Worm (Caenorhabditis elegans) whole organism, dauer: Measurements from ENCODE around the gene C34D4.3.

ENCODE experiments used
- unc-62 ChIP-seq: sonication (generic microtip); optimal IDR thresholded peaks from 2 replicates; lab custom pipeline; 2017; ENCODE audit warnings: missing biosample characterization, missing genetic modification reagents, missing genetic modification characterization

C34D4.3 gene

ce11 chrIV:7153362-7153761 is at the start of gene C34D4.3:
Gene C34D4.3, plus strand, starts transcription at chrIV:7153662.
- no peak for TF ChIP-seq unc-62

- no peak for TF ChIP-seq unc-62
Observed at ce11 chrIV:7107893-7108292, 45.6 kb upstream of the C34D4.3 start, which contains the start of gene ZC477.2. Gene ZC477.2, plus strand, starts transcription at chrIV:7108193.

ce11 chrIV:7111354-7111753 is 42.1 kb upstream of the C34D4.3 start, which contains the start of the genes ZC477.7 and ssq-3:
Gene ZC477.7, minus strand, starts transcription at chrIV:7111454.
Gene ssq-3, plus strand, starts transcription at chrIV:7111604.
- TF ChIP-seq unc-62, result no peak

DNA sequence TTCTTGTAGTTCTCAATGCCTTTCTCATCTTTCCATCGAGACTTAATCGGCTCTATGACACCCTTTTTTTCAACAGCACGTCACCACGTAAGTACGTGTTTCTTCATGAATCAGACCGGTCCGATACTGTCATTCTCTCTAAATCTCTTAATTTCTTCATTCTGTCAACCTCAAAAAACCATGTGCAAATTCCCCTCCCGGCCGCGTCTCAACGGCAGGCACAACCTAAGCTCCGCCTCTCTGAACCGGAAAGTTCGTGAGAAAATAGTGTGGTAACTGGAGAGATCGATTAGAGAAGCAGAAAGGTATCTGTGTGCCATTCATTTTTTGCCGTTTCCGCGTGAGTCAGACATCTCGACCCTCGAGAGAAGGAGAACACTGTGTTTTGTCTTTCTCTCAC is 38.9 kb upstream of the C34D4.3 start, which contains the start of gene nas-8:
TSS of gene nas-8 (plus strand) at position 301 of the 400 bp plus-strand sequence.
- no peak for TF ChIP-seq unc-62

ce11 chrIV:7121313-7122055 is 32.0 kb upstream of the C34D4.3 start, which contains the start of the genes C34D4.10 and str-48:
Gene C34D4.10, minus strand, starts transcription at chrIV:7121413.
Gene str-48, plus strand, starts transcription at chrIV:7122005.
- no peak for TF ChIP-seq unc-62

DNA sequence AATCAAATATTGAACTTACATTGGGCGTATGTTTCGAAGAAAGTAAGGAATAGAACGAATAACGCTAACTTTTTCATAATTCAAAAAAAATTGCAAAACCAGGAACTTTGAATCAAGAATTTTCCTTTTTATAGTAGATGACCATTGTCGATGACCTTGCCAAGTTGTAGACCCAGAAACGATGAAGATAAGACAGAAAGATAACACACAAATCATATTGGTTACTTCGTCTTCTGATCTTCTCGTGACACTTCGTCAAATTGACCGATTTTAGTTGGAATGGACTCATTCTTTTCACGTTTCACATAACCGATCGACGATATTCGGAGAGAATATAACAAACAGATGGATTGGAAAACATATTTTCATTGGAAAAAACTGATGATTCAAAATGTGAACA is 21.7 kb upstream of the C34D4.3 start, which contains the start of gene grsp-3:
TSS of gene grsp-3 (minus strand) at position 149 of the 400 bp plus-strand sequence.
- TF ChIP-seq unc-62, result no peak

ce11 chrIV:7133140-7133539 is 20.3 kb upstream of the C34D4.3 start, which contains the start of gene cyn-12:
Gene cyn-12, minus strand, starts transcription at chrIV:7133217.
- no peak for TF ChIP-seq unc-62

- no peak for TF ChIP-seq unc-62
Observed at ce11 chrIV:7133983-7134382, 19.5 kb upstream of the C34D4.3 start, which contains the start of gene mutd-1. Gene mutd-1, minus strand, starts transcription at chrIV:7134083.

DNA sequence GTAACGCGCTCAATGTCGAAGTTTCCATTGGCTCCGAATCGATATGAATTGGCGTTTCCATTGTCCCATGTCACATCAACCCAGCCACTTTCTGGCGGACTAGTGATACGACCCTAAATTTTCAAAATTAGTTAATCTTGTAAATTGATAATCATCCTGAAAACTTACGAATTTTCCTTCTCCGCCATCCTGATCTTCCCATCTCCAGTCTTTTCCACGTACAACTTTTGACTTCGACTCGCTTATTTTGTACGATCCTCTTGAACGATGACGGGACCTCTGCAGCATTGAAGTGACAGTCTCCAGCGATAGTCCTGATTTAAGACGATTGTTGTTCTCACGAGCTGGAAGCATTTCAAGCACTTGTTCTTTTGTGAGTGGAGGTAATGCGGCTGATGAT is 14.3 kb upstream of the C34D4.3 start:
- TF ChIP-seq unc-62, result no peak

DNA sequence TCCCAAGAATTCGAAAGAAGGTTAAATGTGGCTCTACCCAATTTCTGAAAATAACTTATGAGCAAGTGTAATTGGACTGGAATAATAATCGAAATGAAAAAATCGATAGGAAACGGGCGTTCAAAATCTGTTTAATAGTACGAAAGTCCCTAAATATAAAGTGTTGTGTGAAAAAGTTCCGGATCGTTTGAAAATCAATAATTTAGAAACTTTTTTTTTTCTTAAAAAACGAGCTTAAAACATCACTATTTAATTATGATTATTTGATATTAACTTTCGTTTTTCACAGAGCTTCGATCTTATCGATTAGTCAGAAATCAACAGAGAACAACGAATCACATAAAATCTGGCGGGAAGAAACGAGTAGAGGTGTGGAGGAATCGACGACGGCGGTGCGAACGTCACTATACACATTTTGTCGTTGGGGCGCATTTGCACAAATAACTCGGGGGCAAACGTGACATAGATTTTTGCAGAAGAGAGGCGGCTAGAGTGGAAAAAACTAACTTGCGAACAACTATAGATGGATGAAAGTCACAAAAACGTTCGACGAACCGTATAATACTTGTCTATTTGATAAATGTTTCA is 8.7 kb upstream of the C34D4.3 start, which contains the start of gene hecd-1:
TSS of gene hecd-1 (minus strand) at position 51 of the 588 bp plus-strand sequence.
- no peak for TF ChIP-seq unc-62

DNA sequence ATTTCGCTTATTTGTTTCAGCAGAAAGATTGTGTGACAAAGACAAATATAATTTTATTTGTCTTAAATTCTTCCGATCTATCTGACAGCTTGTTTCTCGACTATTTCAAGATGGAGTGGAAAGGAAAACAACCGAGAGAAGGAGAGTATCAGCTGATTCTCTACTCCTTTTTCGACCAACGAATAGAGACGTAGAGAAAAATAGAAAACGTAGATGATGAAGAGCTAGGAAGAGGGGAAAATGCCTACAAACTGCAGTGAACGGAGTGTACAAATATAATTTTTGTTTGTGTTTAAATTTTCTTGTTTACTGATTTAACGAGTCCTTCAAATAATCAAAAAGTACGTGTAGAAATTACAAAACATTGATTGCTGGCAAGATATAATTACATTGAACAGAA is 5.7 kb upstream of the C34D4.3 start:
- TF ChIP-seq unc-62, result no peak

- no peak for TF ChIP-seq unc-62
Observed at ce11 chrIV:7149020-7149601, 4.4 kb upstream of the C34D4.3 start, which contains the start of gene C34D4.4. Gene C34D4.4, plus strand, starts transcription at chrIV:7149361.

ce11 chrIV:7152409-7152808 is 1.1 kb upstream of the C34D4.3 start, which contains the start of gene col-113:
Gene col-113, minus strand, starts transcription at chrIV:7152509.
- no peak for TF ChIP-seq unc-62

DNA sequence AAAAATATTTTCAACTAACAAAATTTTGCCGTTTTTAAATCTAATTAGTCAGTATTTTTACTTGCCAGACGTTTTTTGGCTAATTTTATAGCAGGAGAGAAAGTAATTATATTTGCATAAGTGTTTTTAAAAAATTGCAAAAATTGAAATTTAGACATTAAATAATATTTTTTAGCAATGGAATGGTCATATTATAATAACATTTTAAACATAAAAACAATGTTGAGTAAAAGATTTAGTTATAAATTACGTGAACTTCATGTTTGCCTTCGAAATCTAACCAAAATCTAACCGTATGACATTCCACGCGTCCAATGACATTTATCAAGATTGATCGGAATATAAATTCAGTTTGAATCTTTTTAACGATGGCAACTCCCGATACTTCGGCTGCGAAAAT is 894 bp downstream of the C34D4.3 start, which contains the start of gene C34D4.2:
TSS of gene C34D4.2 (plus strand) at position 301 of the 400 bp plus-strand sequence.
- TF ChIP-seq unc-62, result no peak

- TF ChIP-seq unc-62, result no peak
Observed at ce11 chrIV:7156356-7156755, 2.9 kb downstream of the C34D4.3 start, which contains the start of gene maph-9. Gene maph-9, plus strand, starts transcription at chrIV:7156628.

DNA sequence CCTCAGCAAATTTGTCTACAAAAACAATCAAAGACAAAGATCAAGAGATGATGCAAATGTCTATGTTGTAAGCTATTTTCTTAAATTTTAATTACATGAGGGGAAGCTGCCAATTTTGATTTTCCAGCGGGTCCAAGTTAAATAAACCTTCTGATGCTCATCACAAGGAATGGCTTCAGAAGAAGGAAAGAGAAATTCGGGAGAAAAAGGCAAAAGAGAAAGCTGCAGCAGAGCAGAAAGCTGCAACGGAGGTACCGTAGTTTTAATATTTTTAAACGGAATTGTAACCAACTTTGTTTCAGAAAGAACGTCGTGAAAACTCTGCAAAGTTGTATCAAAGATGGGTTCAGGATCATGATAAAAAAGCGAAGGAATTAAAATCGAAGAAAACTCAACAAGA is 4.7 kb downstream of the C34D4.3 start:
- no peak for TF ChIP-seq unc-62

- no peak for TF ChIP-seq unc-62
Observed at ce11 chrIV:7159586-7159985, 6.1 kb downstream of the C34D4.3 start.
